Worm (Caenorhabditis elegans) whole organism, L4/young adult: Measurements from ENCODE around the gene K08D8.2.

Source experiments
- dao-5 ChIP-seq: sonication (generic microtip); optimal IDR thresholded peaks from 2 replicates; lab custom pipeline; 2016; ENCODE audit warnings: missing genotype, missing genetic modification characterization, moderate library complexity, missing compliant biosample characterization
- him-1 ChIP-seq: sonication (generic microtip); optimal IDR thresholded peaks from 2 replicates; lab custom pipeline; 2016; ENCODE audit warnings: missing genotype, missing genetic modification reagents, missing genetic modification characterization, missing compliant biosample characterization

DNA sequence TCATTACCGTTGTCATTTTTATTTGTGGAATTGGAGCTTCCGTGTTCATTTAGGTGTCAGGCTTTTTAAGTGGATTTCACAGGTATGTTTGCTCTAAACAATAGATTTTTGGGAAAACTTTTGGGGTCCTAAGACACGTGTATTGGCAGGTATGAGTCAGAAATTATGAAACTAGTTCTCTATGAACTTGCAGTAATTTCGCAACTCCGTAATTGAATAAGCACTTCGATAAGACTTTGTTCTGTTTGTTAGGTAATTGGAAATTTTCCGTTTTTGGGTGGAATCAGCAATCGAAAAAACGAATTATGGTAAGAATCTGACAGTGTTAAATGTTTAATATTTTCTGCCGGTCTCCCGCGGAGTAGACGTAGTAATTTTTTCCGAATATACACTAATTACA is 5.7 kb upstream of the K08D8.2 start:
- TF ChIP-seq him-1 (no peak), dao-5 (tag; lab: Kevin White, UChicago) (no peak)
